Worm (Caenorhabditis elegans): ENCODE data around the gene pfas-1.

- TF ChIP-seq B0310.2 (tag; optimal IDR thresholded peaks at IDR 0.05) (no peak), ama-1 (optimal IDR thresholded peaks at IDR 0.05) (no peak), hnd-1 (tag; optimal IDR thresholded peaks at IDR 0.05) (no peak), F13C5.2 (tag; optimal IDR thresholded peaks at IDR 0.05) (no peak), ceh-13 (GFP tag; optimal IDR thresholded peaks at IDR 0.05) (no peak), tra-4 (tag; optimal IDR thresholded peaks at IDR 0.05) (no peak), hmbx-1 (tag; optimal IDR thresholded peaks at IDR 0.05) (no peak), pes-1 (GFP tag; IDR thresholded peaks at IDR 0.05) (no peak), flt-1 (GFP tag; IDR thresholded peaks at IDR 0.05) (no peak), aly-1 (tag; optimal IDR thresholded peaks at IDR 0.05) (no peak), tbx-37 (GFP tag; conservative IDR thresholded peaks at IDR 0.05) (no peak), sea-1 (GFP tag; conservative IDR thresholded peaks at IDR 0.05) (no peak)
These were observed 44.0 kb upstream of the pfas-1 start for ce11 chrIII:4687134-4687533.

Data from whole organism, early embryonic.